Worm (Caenorhabditis elegans) whole organism, L4 larva: ENCODE results near the gene F23H11.5.

Source experiments
- F10B5.3 ChIP-seq: sonication (generic microtip); optimal IDR thresholded peaks from 2 replicates; lab custom pipeline; 2016; ENCODE audit warnings: mild to moderate bottlenecking, missing genetic modification characterization, missing compliant biosample characterization
- F26F4.8 ChIP-seq: fragments of 200-800 bp; sonication (Bioruptor generic); conservative IDR thresholded peaks from 2 replicates; pipeline ENCODE4 v1.3.6; 2022; ENCODE audit warnings: missing genetic modification characterization, missing compliant biosample characterization
- F37D6.2 ChIP-seq: sonication (generic microtip); optimal IDR thresholded peaks from 2 replicates; lab custom pipeline; 2016; ENCODE audit warnings: mild to moderate bottlenecking, missing genetic modification characterization, missing compliant biosample characterization
- F49E8.2 ChIP-seq: sonication (generic microtip); optimal IDR thresholded peaks from 2 replicates; lab custom pipeline; 2016; ENCODE audit warnings: missing compliant biosample characterization, mild to moderate bottlenecking, missing genetic modification characterization, borderline replicate concordance
- T20F7.1 ChIP-seq: fragments of 200-800 bp; sonication (Bioruptor generic); optimal IDR thresholded peaks from 2 replicates; lab custom pipeline; 2018; ENCODE audit warnings: mild to moderate bottlenecking, missing genetic modification characterization, missing compliant biosample characterization
- Y105C5A.15 ChIP-seq: fragments of 200-800 bp; sonication (Bioruptor generic); IDR thresholded peaks from 2 replicates; pipeline ENCODE4 v1.3.6; 2022; ENCODE audit warnings: missing genetic modification characterization, missing compliant biosample characterization
- Y48G9A.11 ChIP-seq: fragments of 200-800 bp; sonication (Bioruptor generic); IDR thresholded peaks from 2 replicates; pipeline ENCODE4 v1.3.6; 2022; ENCODE audit warnings: missing genetic modification reagents, missing genetic modification characterization, missing compliant biosample characterization
- Y5F2A.4 ChIP-seq: fragments of 200-800 bp; sonication (Bioruptor generic); optimal IDR thresholded peaks from 2 replicates; lab custom pipeline; 2018; ENCODE audit warnings: mild to moderate bottlenecking, missing genetic modification characterization, missing compliant biosample characterization
- aha-1 ChIP-seq: fragments of 150-350 bp; peaks from one replicate; lab custom pipeline; 2014; ENCODE audit warnings: missing biosample characterization, missing genetic modification characterization
- aly-2 ChIP-seq: sonication (generic microtip); optimal IDR thresholded peaks from 2 replicates; lab custom pipeline; 2018; ENCODE audit warnings: missing biosample characterization, missing genetic modification characterization
- ama-1 ChIP-seq: fragments of 150-350 bp; optimal IDR thresholded peaks from 2 replicates; lab custom pipeline; 2014; ENCODE audit warnings: inconsistent platforms, mixed read lengths
- arid-1 ChIP-seq: fragments of 200-800 bp; sonication (Bioruptor generic); conservative IDR thresholded peaks from 2 replicates; pipeline ENCODE4 v1.3.6; 2022; ENCODE audit warnings: missing genetic modification reagents, missing genetic modification characterization, missing compliant biosample characterization
- attf-4 ChIP-seq: sonication (generic microtip); optimal IDR thresholded peaks from 3 replicates; lab custom pipeline; 2017; ENCODE audit warnings: missing biosample characterization, missing genetic modification characterization
- ceh-32 ChIP-seq: sonication (generic microtip); optimal IDR thresholded peaks from 2 replicates; lab custom pipeline; 2016; ENCODE audit warnings: mild to moderate bottlenecking, missing genetic modification characterization, missing compliant biosample characterization; ENCODE audit not compliant: poor library complexity
- ctbp-1 ChIP-seq: fragments of 200-800 bp; sonication (Bioruptor generic); IDR thresholded peaks from 2 replicates; pipeline ENCODE4 v1.3.6; 2022; ENCODE audit warnings: missing genetic modification reagents, missing genetic modification characterization, missing compliant biosample characterization
- daf-16 ChIP-seq, 3 experiments: sonication (generic microtip); optimal IDR thresholded peaks; 2 replicates each; lab custom pipeline; 2016 to 2017; ENCODE audit warnings: missing genetic modification characterization in 3 of 3, missing genetic modification reagents in 3 of 3, mild to moderate bottlenecking in 2 of 3, missing compliant biosample characterization in 2 of 3, missing biosample characterization in 1 of 3, moderate library complexity in 1 of 3
- daf-19 ChIP-seq: fragments of 200-800 bp; sonication (Bioruptor generic); conservative IDR thresholded peaks from 2 replicates; pipeline ENCODE4 v1.3.6; 2022; ENCODE audit warnings: missing genetic modification characterization, missing compliant biosample characterization
- dmd-9 ChIP-seq: fragments of 200-800 bp; sonication (Bioruptor generic); IDR thresholded peaks from 2 replicates; pipeline ENCODE4 v1.3.6; 2022; ENCODE audit warnings: missing genetic modification reagents, missing genetic modification characterization, missing compliant biosample characterization
- dpl-1 ChIP-seq: fragments of 150-350 bp; optimal IDR thresholded peaks from 2 replicates; lab custom pipeline; 2014; ENCODE audit warnings: missing biosample characterization, missing genetic modification reagents, missing genetic modification characterization
- egl-43 ChIP-seq: fragments of 200-800 bp; sonication (Bioruptor generic); IDR thresholded peaks from 2 replicates; pipeline ENCODE4 v1.3.6; 2022; ENCODE audit warnings: missing genetic modification reagents, missing genetic modification characterization, missing compliant biosample characterization
- fkh-10 ChIP-seq: fragments of 150-350 bp; optimal IDR thresholded peaks from 2 replicates; lab custom pipeline; 2014; ENCODE audit warnings: missing biosample characterization, missing genetic modification reagents, missing genetic modification characterization
- gei-8 ChIP-seq: fragments of 200-800 bp; sonication (Bioruptor generic); optimal IDR thresholded peaks from 2 replicates; lab custom pipeline; 2018; ENCODE audit warnings: mild to moderate bottlenecking, missing genetic modification characterization, missing compliant biosample characterization
- hlh-11 ChIP-seq: fragments of 200-800 bp; sonication (Bioruptor generic); optimal IDR thresholded peaks from 2 replicates; lab custom pipeline; 2018; ENCODE audit warnings: mild to moderate bottlenecking, missing genetic modification characterization, missing compliant biosample characterization
- lim-7 ChIP-seq: fragments of 200-800 bp; sonication (Bioruptor generic); IDR thresholded peaks from 2 replicates; pipeline ENCODE4 v1.3.6; 2022; ENCODE audit warnings: missing genetic modification characterization, missing compliant biosample characterization
- lin-15B ChIP-seq: fragments of 150-350 bp; sonication (generic microtip); optimal IDR thresholded peaks from 3 replicates; lab custom pipeline; 2014; ENCODE audit warnings: missing biosample characterization, missing genetic modification characterization
- lin-38 ChIP-seq: fragments of 200-800 bp; sonication (Bioruptor generic); IDR thresholded peaks from 2 replicates; pipeline ENCODE4 v1.3.6; 2022; ENCODE audit warnings: missing genetic modification reagents, missing genetic modification characterization, missing compliant biosample characterization
- madf-9 ChIP-seq: fragments of 200-800 bp; sonication (Bioruptor generic); conservative IDR thresholded peaks from 2 replicates; pipeline ENCODE4 v1.3.6; 2022; ENCODE audit warnings: missing genetic modification reagents, missing genetic modification characterization, missing compliant biosample characterization
- mes-2 ChIP-seq: sonication (generic microtip); optimal IDR thresholded peaks from 2 replicates; lab custom pipeline; 2016; ENCODE audit warnings: missing genotype, mild to moderate bottlenecking, missing genetic modification characterization, missing compliant biosample characterization; ENCODE audit not compliant: poor library complexity, severe bottlenecking
- nhr-102 ChIP-seq: sonication (generic microtip); optimal IDR thresholded peaks from 2 replicates; lab custom pipeline; 2016; ENCODE audit warnings: mild to moderate bottlenecking, missing genetic modification characterization, moderate library complexity, missing compliant biosample characterization
- nhr-11 ChIP-seq: fragments of 150-350 bp; optimal IDR thresholded peaks from 2 replicates; lab custom pipeline; 2014; ENCODE audit warnings: missing biosample characterization, missing genetic modification characterization
- nhr-237 ChIP-seq: sonication (generic microtip); optimal IDR thresholded peaks from 2 replicates; lab custom pipeline; 2017; ENCODE audit warnings: missing biosample characterization, missing genetic modification characterization
- nhr-28 ChIP-seq: fragments of 150-350 bp; optimal IDR thresholded peaks from 2 replicates; lab custom pipeline; 2014; ENCODE audit warnings: missing biosample characterization, missing genetic modification characterization
- nhr-41 ChIP-seq: fragments of 200-800 bp; sonication (Bioruptor generic); IDR thresholded peaks from 2 replicates; pipeline ENCODE4 v1.3.6; 2022; ENCODE audit warnings: missing genetic modification reagents, missing genetic modification characterization, missing compliant biosample characterization
- nhr-48 ChIP-seq: sonication (generic microtip); optimal IDR thresholded peaks from 2 replicates; lab custom pipeline; 2016; ENCODE audit warnings: mild to moderate bottlenecking, missing genetic modification characterization, missing compliant biosample characterization
- nhr-76 ChIP-seq: fragments of 150-350 bp; optimal IDR thresholded peaks from 2 replicates; lab custom pipeline; 2014; ENCODE audit warnings: missing biosample characterization, missing genetic modification characterization
- pha-4 ChIP-seq, 2 experiments: fragments of 150-350 bp in 1 of 2; fragments of 200-800 bp in 1 of 2; sonication (Bioruptor generic) in 1 of 2; IDR thresholded peaks in 1 of 2; optimal IDR thresholded peaks in 1 of 2; 2 replicates each; pipeline versions ENCODE4 v1.3.6 to Lab custom; 2014 to 2022; ENCODE audit warnings: missing genetic modification characterization in 2 of 2, missing genetic modification reagents in 2 of 2, missing biosample characterization in 1 of 2, missing compliant biosample characterization in 1 of 2
- pqm-1 ChIP-seq: sonication (generic microtip); optimal IDR thresholded peaks from 2 replicates; lab custom pipeline; 2017; ENCODE audit warnings: missing biosample characterization, missing genetic modification characterization
- rbr-2 ChIP-seq: sonication (generic microtip); optimal IDR thresholded peaks from 2 replicates; lab custom pipeline; 2016; ENCODE audit warnings: missing genotype, missing genetic modification characterization, missing compliant biosample characterization
- saeg-2 ChIP-seq: fragments of 200-800 bp; sonication (Bioruptor generic); IDR thresholded peaks from 2 replicates; pipeline ENCODE4 v1.3.6; 2022; ENCODE audit warnings: missing genetic modification reagents, missing genetic modification characterization, missing compliant biosample characterization
- sdz-12 ChIP-seq: fragments of 200-800 bp; sonication (Bioruptor generic); optimal IDR thresholded peaks from 2 replicates; lab custom pipeline; 2018; ENCODE audit warnings: mild to moderate bottlenecking, missing genetic modification characterization, missing compliant biosample characterization
- set-16 ChIP-seq: fragments of 200-800 bp; sonication (Bioruptor generic); IDR thresholded peaks from 2 replicates; pipeline ENCODE4 v1.3.6; 2022; ENCODE audit warnings: missing genetic modification reagents, missing genetic modification characterization, missing compliant biosample characterization
- spr-3 ChIP-seq: fragments of 200-800 bp; sonication (Bioruptor generic); optimal IDR thresholded peaks from 2 replicates; lab custom pipeline; 2018; ENCODE audit warnings: mild to moderate bottlenecking, missing genetic modification characterization, missing compliant biosample characterization
- tra-1 ChIP-seq: fragments of 200-800 bp; sonication (Bioruptor generic); IDR thresholded peaks from 2 replicates; pipeline ENCODE4 v1.3.6; 2022; ENCODE audit warnings: missing genetic modification reagents, missing genetic modification characterization, missing compliant biosample characterization
- unc-39 ChIP-seq: sonication (generic microtip); optimal IDR thresholded peaks from 2 replicates; lab custom pipeline; 2017; ENCODE audit warnings: missing biosample characterization, missing genetic modification characterization
- zag-1 ChIP-seq: fragments of 150-350 bp; optimal IDR thresholded peaks from 2 replicates; lab custom pipeline; 2014; ENCODE audit warnings: missing biosample characterization, missing genetic modification characterization
- zfp-2 ChIP-seq: sonication (generic microtip); optimal IDR thresholded peaks from 2 replicates; lab custom pipeline; 2016; ENCODE audit warnings: mild to moderate bottlenecking, missing genetic modification characterization, missing compliant biosample characterization
- ztf-7 ChIP-seq: fragments of 150-350 bp; optimal IDR thresholded peaks from 2 replicates; lab custom pipeline; 2014; ENCODE audit warnings: missing biosample characterization, missing genetic modification characterization

F23H11.5 gene

ce11 chrIII:919322-919721, 8.9 kb upstream of the F23H11.5 start, which contains the start of gene F23H11.7:
TSS of gene F23H11.7 (minus strand) at chrIII:919422.
- peak; percentile 2 for TF ChIP-seq aha-1 (tag; lab: Kevin White, UChicago)
- TF ChIP-seq sdz-12 (GFP tag; lab: Kevin White, UChicago): no peak
- TF ChIP-seq ztf-7 (tag; lab: Kevin White, UChicago): no peak

ce11 chrIII:916897-917296, 6.5 kb upstream of the F23H11.5 start, which contains the start of gene idpp-13:
TSS of gene idpp-13 (minus strand) at chrIII:916997.
- no peak for TF ChIP-seq pqm-1 (tag; lab: Kevin White, UChicago)

- TF ChIP-seq F10B5.3 (tag; lab: Kevin White, UChicago): no peak
- TF ChIP-seq Y105C5A.15: no peak
- no peak for TF ChIP-seq zfp-2 (tag; lab: Kevin White, UChicago)
- no peak for TF ChIP-seq lim-7 (GFP tag; lab: Robert Waterston, UW)
- TF ChIP-seq dpl-1 (GFP tag; lab: Kevin White, UChicago): no peak
- no peak for TF ChIP-seq nhr-102 (tag; lab: Kevin White, UChicago)
- TF ChIP-seq nhr-48 (tag; lab: Kevin White, UChicago): no peak
- no peak for TF ChIP-seq attf-4 (tag; lab: Kevin White, UChicago)
- TF ChIP-seq nhr-11: no peak
- TF ChIP-seq tra-1 (GFP tag; lab: Robert Waterston, UW): 0 out of 2 replicates have a peak, but pooled peaks have one; percentile 39
- no peak for TF ChIP-seq gei-8 (GFP tag; lab: Kevin White, UChicago)
- TF ChIP-seq zag-1 (tag; lab: Kevin White, UChicago): no peak
- no peak for TF ChIP-seq dmd-9
- no peak for TF ChIP-seq daf-19 (GFP tag; lab: Robert Waterston, UW)
- TF ChIP-seq F26F4.8: no peak
- TF ChIP-seq Y48G9A.11 (GFP tag; lab: Robert Waterston, UW): 0 out of 2 replicates have a peak, but pooled peaks have one; percentile 44
- no peak for TF ChIP-seq sdz-12 (GFP tag; lab: Kevin White, UChicago)
- no peak for TF ChIP-seq F37D6.2 (tag; lab: Kevin White, UChicago)
- TF ChIP-seq ctbp-1: no peak
- TF ChIP-seq unc-39: no peak
- no peak for TF ChIP-seq pha-4 (GFP tag; IDR thresholded peaks at IDR 0.05; lab: Robert Waterston, UW)
- TF ChIP-seq pha-4 (tag; optimal IDR thresholded peaks at IDR 0.05; lab: Kevin White, UChicago): no peak
- no peak for TF ChIP-seq daf-16 (GFP tag; optimal IDR thresholded peaks at IDR 0.05; lab: Kevin White, UChicago)
- TF ChIP-seq daf-16 (tag; optimal IDR thresholded peaks at IDR 0.05; lab: Kevin White, UChicago): peak; percentile 13
- no peak for TF ChIP-seq Y5F2A.4 (GFP tag; lab: Kevin White, UChicago)
- TF ChIP-seq arid-1: 0 out of 2 replicates have a peak, but pooled peaks have one; percentile 6
- no peak for TF ChIP-seq lin-15B (tag; lab: Kevin White, UChicago)
- no peak for TF ChIP-seq saeg-2
- no peak for TF ChIP-seq spr-3
- no peak for TF ChIP-seq rbr-2 (tag; lab: Kevin White, UChicago)
- no peak for TF ChIP-seq egl-43 (GFP tag; lab: Robert Waterston, UW)
- peak; percentile 81 for TF ChIP-seq ama-1 (lab: Kevin White, UChicago)
- no peak for TF ChIP-seq nhr-76 (tag; lab: Kevin White, UChicago)
- no peak for TF ChIP-seq nhr-41 (GFP tag; lab: Robert Waterston, UW)
- no peak for TF ChIP-seq set-16 (GFP tag; lab: Robert Waterston, UW)
- peak; percentile 20 for TF ChIP-seq T20F7.1 (GFP tag; lab: Kevin White, UChicago)
- TF ChIP-seq F49E8.2 (tag; lab: Kevin White, UChicago): no peak
- TF ChIP-seq aly-2 (tag; lab: Kevin White, UChicago): no peak
- no peak for TF ChIP-seq madf-9 (GFP tag; lab: Robert Waterston, UW)
- TF ChIP-seq mes-2: no peak
- no peak for TF ChIP-seq nhr-28 (tag; lab: Kevin White, UChicago)
- no peak for TF ChIP-seq nhr-237
- TF ChIP-seq lin-38 (GFP tag; lab: Robert Waterston, UW): peak; percentile 30; the same call in 1 of the 2 replicates
- no peak for TF ChIP-seq hlh-11 (tag; lab: Kevin White, UChicago)
- no peak for TF ChIP-seq fkh-10 (GFP tag; lab: Kevin White, UChicago)
- TF ChIP-seq ceh-32 (tag; lab: Kevin White, UChicago): no peak
Measured at ce11 chrIII:909540-909939, 850 bp downstream of the F23H11.5 start, which contains the start of gene crls-1. TSS of gene crls-1 (minus strand) at chrIII:909902.
